Worm (Caenorhabditis elegans): Measurements from ENCODE around the gene ubxn-3.

Gene ubxn-3

DNA sequence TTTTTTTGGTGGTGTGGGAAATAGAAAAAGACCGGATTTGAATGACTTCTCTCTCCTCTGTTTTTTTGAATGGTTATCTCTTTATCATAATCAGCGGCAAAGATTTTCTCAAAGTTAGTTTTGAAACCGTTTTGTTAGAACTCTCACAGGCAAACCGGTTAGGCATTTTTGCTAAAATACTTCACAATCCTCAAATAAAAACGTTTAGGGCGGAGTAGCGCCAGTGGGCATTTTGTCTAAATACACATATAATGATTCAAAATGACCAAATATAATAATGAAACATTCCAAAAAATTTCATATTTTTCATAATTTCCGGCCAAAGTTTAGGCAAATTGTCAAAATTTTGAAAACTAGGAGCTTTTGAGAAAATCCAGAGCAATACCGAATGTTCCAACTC lies 44.6 kb downstream of the ubxn-3 start, which contains the start of gene T01D1.3:
Gene T01D1.3, minus strand, starts transcription at position 101 of the 400 bp plus-strand sequence.
- no peak for TF ChIP-seq lin-15B (tag; optimal IDR thresholded peaks at IDR 0.05)
- TF ChIP-seq unc-62 (GFP tag; optimal IDR thresholded peaks at IDR 0.05 in 1 of 2) = peak in 1 of 2 experiments; percentile 21
- TF ChIP-seq unc-62 (tag; optimal IDR thresholded peaks at IDR 0.05) = no peak

DNA sequence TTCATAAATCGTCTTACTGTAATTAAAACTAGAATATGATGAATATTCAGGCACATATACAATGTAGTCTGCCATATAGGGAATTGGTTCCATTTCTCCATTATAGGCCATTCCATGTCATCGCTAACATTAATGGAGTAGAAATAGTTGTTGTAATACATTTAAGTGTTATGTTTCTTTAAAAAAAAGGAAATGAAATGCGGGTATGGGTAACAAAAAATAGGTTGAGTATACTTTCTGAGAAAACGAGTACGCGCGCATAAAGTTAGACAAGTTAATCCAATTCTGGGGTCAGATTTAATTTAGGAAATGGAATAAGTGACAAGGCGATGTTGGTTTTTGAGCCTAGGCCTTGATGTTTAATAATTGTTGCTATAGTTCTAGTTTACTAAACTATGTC lies 46.8 kb downstream of the ubxn-3 start, which contains the start of gene T01D1.7:
Gene T01D1.7, minus strand, starts transcription at position 101 of the 400 bp plus-strand sequence.
- TF ChIP-seq sdz-12 (GFP tag; optimal IDR thresholded peaks at IDR 0.05) (no peak), unc-62 (GFP tag; optimal IDR thresholded peaks at IDR 0.05 in 1 of 2) (peak in 1 of 2 experiments; percentile 46), unc-62 (tag; optimal IDR thresholded peaks at IDR 0.05) (no peak)
